Worm (Caenorhabditis elegans) whole organism, midembryonic: ENCODE results near the gene fbxa-179.

Experiments
- T22C8.4 ChIP-seq: fragments of 200-800 bp; sonication (Bioruptor generic); IDR thresholded peaks from 2 replicates; pipeline ENCODE4 v1.3.6; 2022; ENCODE audit warnings: missing genetic modification characterization, missing compliant biosample characterization
- cog-1 ChIP-seq: sonication (generic microtip); optimal IDR thresholded peaks from 2 replicates; lab custom pipeline; 2016; ENCODE audit warnings: missing genetic modification characterization, missing compliant biosample characterization
- flt-1 ChIP-seq: fragments of 200-800 bp; sonication (Bioruptor generic); IDR thresholded peaks from 2 replicates; pipeline ENCODE4 v1.3.6; 2022; ENCODE audit warnings: missing genetic modification characterization, missing compliant biosample characterization
- klf-2 ChIP-seq: fragments of 200-800 bp; sonication (Bioruptor generic); conservative IDR thresholded peaks from 2 replicates; pipeline ENCODE4 v1.3.6; 2022; ENCODE audit warnings: missing genetic modification reagents, missing genetic modification characterization, missing compliant biosample characterization
- med-1 ChIP-seq: sonication (generic microtip); optimal IDR thresholded peaks from 2 replicates; lab custom pipeline; 2017; ENCODE audit warnings: missing genetic modification characterization, mild to moderate bottlenecking, missing compliant biosample characterization, antibody characterized with exemption, missing genetic modification reagents; ENCODE audit not compliant: insufficient read depth
- ref-1 ChIP-seq: fragments of 200-800 bp; sonication (Bioruptor generic); conservative IDR thresholded peaks from 2 replicates; pipeline ENCODE4 v1.3.6; 2022; ENCODE audit warnings: missing genetic modification reagents, missing genetic modification characterization, missing compliant biosample characterization
- tab-1 ChIP-seq: fragments of 200-800 bp; sonication (Bioruptor generic); IDR thresholded peaks from 2 replicates; pipeline ENCODE4 v1.3.6; 2022; ENCODE audit warnings: missing genetic modification characterization, missing compliant biosample characterization
- ztf-23 ChIP-seq: fragments of 200-800 bp; sonication (Bioruptor generic); IDR thresholded peaks from 2 replicates; pipeline ENCODE4 v1.3.6; 2022; ENCODE audit warnings: missing genetic modification reagents, missing genetic modification characterization, missing compliant biosample characterization
- ztf-29 ChIP-seq: fragments of 200-800 bp; sonication (Bioruptor generic); IDR thresholded peaks from 2 replicates; pipeline ENCODE4 v1.3.6; 2022; ENCODE audit warnings: missing genetic modification reagents, missing genetic modification characterization, missing compliant biosample characterization

DNA sequence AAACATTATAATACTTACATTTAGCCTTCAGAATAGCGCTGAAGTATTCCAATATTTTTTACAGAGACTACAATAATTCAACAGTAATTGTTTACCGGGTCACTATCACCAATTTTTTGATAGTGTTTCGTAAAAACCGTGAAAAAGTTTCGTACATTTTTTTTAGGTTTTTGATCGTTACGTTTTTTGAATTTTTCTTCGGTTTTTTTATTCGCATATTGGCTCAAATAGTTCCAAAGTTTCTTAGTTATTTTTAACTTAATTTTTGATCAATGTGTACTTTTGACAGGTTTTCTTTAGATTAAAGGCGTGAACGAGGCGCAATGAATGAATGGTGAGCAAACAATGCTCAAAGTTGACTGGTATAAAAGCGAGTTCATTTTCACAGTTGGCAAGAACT, 10.4 kb upstream of the fbxa-179 start, which contains the start of gene fipr-3:
- TF ChIP-seq tab-1 (GFP tag; lab: Robert Waterston, UW): no peak
- TF ChIP-seq flt-1 (GFP tag; lab: Robert Waterston, UW): no peak
- no peak for TF ChIP-seq ref-1 (GFP tag; lab: Robert Waterston, UW)
- no peak for TF ChIP-seq T22C8.4 (GFP tag; lab: Robert Waterston, UW)
- no peak for TF ChIP-seq ztf-23 (GFP tag; lab: Robert Waterston, UW)
- no peak for TF ChIP-seq klf-2 (GFP tag; lab: Robert Waterston, UW)
- TF ChIP-seq ztf-29 (GFP tag; lab: Robert Waterston, UW): no peak
- TF ChIP-seq med-1 (GFP tag; lab: Kevin White, UChicago): no peak
- TF ChIP-seq cog-1 (tag; lab: Kevin White, UChicago): no peak
